Worm (Caenorhabditis elegans): ENCODE data around the gene fbxa-113.

The fbxa-113 gene

DNA sequence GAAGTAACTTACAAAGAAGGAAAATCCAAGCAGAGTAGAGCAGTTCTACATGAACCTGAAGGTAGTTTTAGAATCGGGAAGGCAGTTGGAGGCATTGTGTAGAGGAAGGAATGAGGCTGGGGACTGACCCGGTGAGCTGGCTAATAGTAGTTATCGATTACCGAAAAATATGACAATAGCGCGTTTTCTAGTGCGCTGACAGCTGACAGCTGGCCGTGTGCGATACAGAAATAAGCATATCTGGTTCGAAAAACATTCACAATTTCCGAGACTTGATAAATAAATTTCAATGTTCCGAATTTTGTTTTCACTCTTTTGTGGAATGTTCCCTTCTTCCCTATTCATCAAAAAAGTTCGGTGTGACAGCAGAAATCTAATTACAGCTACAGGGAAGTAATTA is 2.9 kb downstream of the fbxa-113 start, which contains the start of the genes fbxb-59 and srbc-34:
Gene fbxb-59, minus strand, starts transcription at position 101 of the 400 bp plus-strand sequence.
Gene srbc-34, plus strand, starts transcription at position 233 of the 400 bp plus-strand sequence.
- no peak for TF ChIP-seq mxl-3 (GFP tag; optimal IDR thresholded peaks at IDR 0.05)
- TF ChIP-seq dmd-6 (GFP tag; IDR thresholded peaks at IDR 0.05): no peak
- TF ChIP-seq ceh-20 (GFP tag; IDR thresholded peaks at IDR 0.05): no peak

DNA sequence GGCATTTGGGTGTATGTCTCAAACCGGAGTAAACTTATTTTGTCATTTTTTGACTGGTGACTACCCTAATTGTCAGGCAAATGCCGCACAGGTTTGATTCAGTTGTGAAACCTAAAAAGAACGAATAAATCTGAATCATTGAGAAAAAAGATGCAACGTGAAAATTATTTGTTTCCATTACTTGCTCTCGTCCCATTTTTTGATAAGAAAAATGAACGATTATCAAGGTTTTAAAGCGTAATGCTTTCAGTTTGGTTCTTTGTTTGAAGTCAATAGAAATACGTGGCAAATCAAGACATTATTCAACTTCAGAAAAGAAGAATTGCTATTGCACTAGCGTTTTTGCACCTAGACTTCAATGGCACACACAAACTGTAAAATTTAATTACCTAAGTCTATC is 9.4 kb downstream of the fbxa-113 start, which contains the start of gene Y113G7B.12:
Gene Y113G7B.12, minus strand, starts transcription at position 101 of the 400 bp plus-strand sequence.
- TF ChIP-seq aha-1 (tag) (peak; percentile 44), hif-1 (tag; optimal IDR thresholded peaks at IDR 0.05) (no peak)

ce11 chrV:20213097-20213496 is 9.9 kb downstream of the fbxa-113 start:
- TF ChIP-seq egl-43 (GFP tag; IDR thresholded peaks at IDR 0.05): no peak
- TF ChIP-seq daf-16 (GFP tag; optimal IDR thresholded peaks at IDR 0.05): no peak
- TF ChIP-seq daf-16 (tag; optimal IDR thresholded peaks at IDR 0.05): peak; percentile 79

- TF ChIP-seq ceh-32 (tag; optimal IDR thresholded peaks at IDR 0.05; ENCODE audit: poor library complexity) (no peak), ces-1 (GFP tag; optimal IDR thresholded peaks at IDR 0.05) (no peak), snpc-4 (tag; optimal IDR thresholded peaks at IDR 0.05) (no peak), mes-2 (tag; optimal IDR thresholded peaks at IDR 0.05; ENCODE audit: poor library complexity, severe bottlenecking) (no peak), mep-1 (tag; optimal IDR thresholded peaks at IDR 0.05) (no peak), mxl-3 (GFP tag; optimal IDR thresholded peaks at IDR 0.05) (no peak), zag-1 (tag; optimal IDR thresholded peaks at IDR 0.05) (no peak), madf-5 (GFP tag; IDR thresholded peaks at IDR 0.05) (no peak)
Observed at ce11 chrV:20215197-20215596, 12.0 kb downstream of the fbxa-113 start, which contains the start of gene Y113G7B.11. Gene Y113G7B.11, minus strand, starts transcription at chrV:20215297.

DNA sequence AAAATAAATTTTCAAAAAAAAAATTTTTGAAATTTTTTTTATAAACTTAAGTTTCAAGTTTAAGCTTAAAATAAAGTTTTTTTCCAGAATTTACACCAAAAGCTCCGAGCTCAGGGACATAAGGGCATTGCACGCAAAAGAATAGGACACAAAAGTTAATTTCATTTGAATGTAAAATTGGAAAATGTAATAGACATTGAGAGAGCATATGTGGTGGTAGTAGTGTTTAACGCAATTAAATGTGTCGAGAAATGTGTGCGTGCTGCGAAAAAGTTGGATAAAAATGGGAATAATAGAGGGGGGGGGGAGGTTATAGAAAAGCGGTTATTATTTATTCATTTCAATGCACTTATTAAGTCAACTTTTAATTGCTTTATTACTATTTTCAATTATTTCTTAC is 17.4 kb downstream of the fbxa-113 start:
- no peak for TF ChIP-seq nhr-6 (tag; optimal IDR thresholded peaks at IDR 0.05)
- no peak for TF ChIP-seq fos-1 (tag; optimal IDR thresholded peaks at IDR 0.05)
- TF ChIP-seq nhr-41 (GFP tag; IDR thresholded peaks at IDR 0.05): no peak
- no peak for TF ChIP-seq T26A8.4 (GFP tag; IDR thresholded peaks at IDR 0.05)
- no peak for TF ChIP-seq vab-7 (GFP tag; IDR thresholded peaks at IDR 0.05)
- TF ChIP-seq gei-8 (GFP tag; optimal IDR thresholded peaks at IDR 0.05): no peak

- TF ChIP-seq unc-130 (GFP tag; optimal IDR thresholded peaks at IDR 0.05) (no peak), aha-1 (tag) (no peak), daf-19 (GFP tag; conservative IDR thresholded peaks at IDR 0.05) (no peak), dmd-9 (GFP tag; IDR thresholded peaks at IDR 0.05) (no peak), lin-15B (tag; optimal IDR thresholded peaks at IDR 0.05) (no peak), dmd-6 (GFP tag; IDR thresholded peaks at IDR 0.05) (no peak), egl-27 (tag; optimal IDR thresholded peaks at IDR 0.05) (no peak), ceh-62 (tag; optimal IDR thresholded peaks at IDR 0.05) (no peak), nhr-6 (tag; optimal IDR thresholded peaks at IDR 0.05) (no peak), duxl-1 (tag; optimal IDR thresholded peaks at IDR 0.05; ENCODE audit: poor library complexity) (no peak), spr-1 (tag; optimal IDR thresholded peaks at IDR 0.05) (no peak), mxl-2 (GFP tag; conservative IDR thresholded peaks at IDR 0.05) (no peak), nhr-10 (tag; optimal IDR thresholded peaks at IDR 0.05) (no peak), ama-1 (optimal IDR thresholded peaks at IDR 0.05) (no peak), rbr-2 (tag; optimal IDR thresholded peaks at IDR 0.05) (no peak), sdz-12 (GFP tag; optimal IDR thresholded peaks at IDR 0.05) (no peak), F44E2.7 (GFP tag; IDR thresholded peaks at IDR 0.05) (no peak), snpc-1.2 (GFP tag; IDR thresholded peaks at IDR 0.05) (no peak), nhr-41 (GFP tag; IDR thresholded peaks at IDR 0.05) (no peak)
Observed at ce11 chrV:20223725-20224124, 20.5 kb downstream of the fbxa-113 start.

Data from whole organism, L4 larva.